Worm (Caenorhabditis elegans) whole organism, L3 larva: ENCODE data around the gene str-99.
A peak's percentile ranks its signal among the peaks of the same experiment; 100 is the strongest.

Experiments used
- aly-2 ChIP-seq: fragments of 150-350 bp; optimal IDR thresholded peaks from 2 replicates; lab custom pipeline; 2014; ENCODE audit warnings: missing biosample characterization, missing genetic modification characterization
- ama-1 ChIP-seq: fragments of 150-350 bp; optimal IDR thresholded peaks from 2 replicates; lab custom pipeline; 2018
- ceh-16 ChIP-seq: sonication (generic microtip); optimal IDR thresholded peaks from 2 replicates; lab custom pipeline; 2017; ENCODE audit warnings: missing biosample characterization, missing genetic modification characterization
- ceh-28 ChIP-seq: fragments of 150-350 bp; optimal IDR thresholded peaks from 2 replicates; lab custom pipeline; 2014; ENCODE audit warnings: missing biosample characterization, missing genetic modification reagents, missing genetic modification characterization
- ceh-82 ChIP-seq: fragments of 150-350 bp; optimal IDR thresholded peaks from 2 replicates; lab custom pipeline; 2014; ENCODE audit warnings: missing biosample characterization, missing genetic modification characterization
- egl-27 ChIP-seq: sonication (generic microtip); optimal IDR thresholded peaks from 4 replicates; lab custom pipeline; 2017; ENCODE audit warnings: missing biosample characterization, missing genetic modification reagents, missing genetic modification characterization
- elt-2 ChIP-seq: sonication (generic microtip); optimal IDR thresholded peaks from 2 replicates; lab custom pipeline; 2016; ENCODE audit warnings: missing genetic modification reagents, mild to moderate bottlenecking, missing genetic modification characterization, missing compliant biosample characterization
- elt-3 ChIP-seq, 3 experiments: fragments of 150-350 bp in 1 of 3; sonication (generic microtip) in 2 of 3; optimal IDR thresholded peaks; 2 replicates in 2 of 3; 4 replicates in 1 of 3; lab custom pipeline; 2014 to 2017; ENCODE audit warnings: missing biosample characterization in 3 of 3, missing genetic modification characterization in 3 of 3
- fkh-2 ChIP-seq: fragments of 150-350 bp; optimal IDR thresholded peaks from 2 replicates; lab custom pipeline; 2014; ENCODE audit warnings: missing biosample characterization, missing genetic modification reagents, missing genetic modification characterization
- jun-1 ChIP-seq: fragments of 150-350 bp; optimal IDR thresholded peaks from 2 replicates; lab custom pipeline; 2014; ENCODE audit warnings: missing biosample characterization, missing genetic modification reagents, missing genetic modification characterization
- lsy-12 ChIP-seq: sonication (generic microtip); optimal IDR thresholded peaks from 2 replicates; lab custom pipeline; 2016; ENCODE audit warnings: mild to moderate bottlenecking, missing genetic modification characterization, missing compliant biosample characterization
- nfya-1 ChIP-seq: sonication (generic microtip); optimal IDR thresholded peaks from 2 replicates; lab custom pipeline; 2017; ENCODE audit warnings: missing genetic modification characterization, mild to moderate bottlenecking, missing compliant biosample characterization, antibody characterized with exemption, moderate library complexity; ENCODE audit not compliant: insufficient read depth
- nhr-12 ChIP-seq: fragments of 150-350 bp; optimal IDR thresholded peaks from 2 replicates; lab custom pipeline; 2014; ENCODE audit warnings: missing biosample characterization, missing genetic modification characterization
- nhr-25 ChIP-seq: sonication (generic microtip); optimal IDR thresholded peaks from 2 replicates; lab custom pipeline; 2017; ENCODE audit warnings: missing biosample characterization, missing genetic modification characterization
- pha-4 ChIP-seq: fragments of 150-350 bp; optimal IDR thresholded peaks from 2 replicates; lab custom pipeline; 2014; ENCODE audit warnings: missing biosample characterization, missing genetic modification reagents, missing genetic modification characterization
- pqm-1 ChIP-seq: fragments of 150-350 bp; optimal IDR thresholded peaks from 2 replicates; lab custom pipeline; 2017; ENCODE audit warnings: missing biosample characterization, missing genetic modification characterization, inconsistent platforms
- skn-1 ChIP-seq: fragments of 150-350 bp; optimal IDR thresholded peaks from 2 replicates; lab custom pipeline; 2014; ENCODE audit warnings: missing biosample characterization, missing genetic modification characterization
- tbx-2 ChIP-seq: sonication (generic microtip); optimal IDR thresholded peaks from 2 replicates; lab custom pipeline; 2016; ENCODE audit warnings: mild to moderate bottlenecking, missing genetic modification characterization, missing compliant biosample characterization
- unc-62 ChIP-seq: fragments of 150-350 bp; sonication (generic microtip); optimal IDR thresholded peaks from 4 replicates; lab custom pipeline; 2014; ENCODE audit warnings: missing biosample characterization, missing genetic modification reagents, missing genetic modification characterization

Gene str-99

ce11 chrV:16121451-16121850 lies 36.8 kb downstream of the str-99 start:
- TF ChIP-seq pqm-1 (tag; lab: Kevin White, UChicago) (peak; percentile 1), lsy-12 (no peak), pha-4 (peak; percentile 56)

- TF ChIP-seq pha-4 (peak; percentile 57), elt-2 (tag; lab: Kevin White, UChicago) (peak; percentile 67), nfya-1 (tag; lab: Kevin White, UChicago) (no peak)
These were observed 37.4 kb downstream of the str-99 start, which contains the start of gene skr-3 for ce11 chrV:16120922-16121321. Gene skr-3, plus strand, starts transcription at chrV:16121084.

ce11 chrV:16120499-16120898 lies 37.8 kb downstream of the str-99 start:
- no peak for TF ChIP-seq ceh-16
- no peak for TF ChIP-seq unc-62 (GFP tag; lab: Kevin White, UChicago)
- no peak for TF ChIP-seq nhr-12 (tag; lab: Kevin White, UChicago)

- TF ChIP-seq nhr-12 (tag; lab: Kevin White, UChicago), result no peak
- TF ChIP-seq tbx-2, result no peak
- TF ChIP-seq ceh-28 (tag; lab: Kevin White, UChicago), result no peak
- no peak for TF ChIP-seq nhr-25 (tag; lab: Kevin White, UChicago)
- TF ChIP-seq ceh-16, result no peak
- no peak for TF ChIP-seq elt-3 (tag; optimal IDR thresholded peaks at IDR 0.05; lab: Kevin White, UChicago)
- no peak for TF ChIP-seq nfya-1 (tag; lab: Kevin White, UChicago)
- TF ChIP-seq egl-27 (tag; lab: Kevin White, UChicago), result no peak
These were observed 39.7 kb downstream of the str-99 start, which contains the start of gene str-103 for ce11 chrV:16118601-16119000. Gene str-103, minus strand, starts transcription at chrV:16118701.

ce11 chrV:16115381-16115780 lies 42.9 kb downstream of the str-99 start, which contains the start of gene str-25:
Gene str-25, plus strand, starts transcription at chrV:16115681.
- TF ChIP-seq ama-1 (lab: Kevin White, UChicago), result no peak
- no peak for TF ChIP-seq ceh-82
- TF ChIP-seq pqm-1 (tag; lab: Kevin White, UChicago), result no peak
- TF ChIP-seq skn-1, result no peak
- TF ChIP-seq aly-2, result no peak
- TF ChIP-seq, all 47 proteins: peak for 0

ce11 chrV:16114237-16114636 lies 44.1 kb downstream of the str-99 start, which contains the start of gene srxa-16:
Gene srxa-16, minus strand, starts transcription at chrV:16114337.
- no peak for TF ChIP-seq elt-2 (tag; lab: Kevin White, UChicago)
- TF ChIP-seq unc-62 (GFP tag; lab: Kevin White, UChicago), result no peak
- TF ChIP-seq jun-1 (tag; lab: Kevin White, UChicago), result no peak
- TF ChIP-seq fkh-2, result no peak
